Fruit fly (Drosophila melanogaster): ENCODE results near the gene brwl.

Gene brwl

dm6 chr2L:9585942-9586341, 17.3 kb downstream of the brwl start (continued):
- TF ChIP-seq CG15514 (GFP tag; optimal IDR thresholded peaks at IDR 0.05) (no peak), psq (GFP tag; optimal IDR thresholded peaks at IDR 0.05) (no peak), Dll (GFP tag; IDR thresholded peaks at IDR 0.05; ENCODE audit: partially characterized antibody) (no peak), Atf-2 (GFP tag; optimal IDR thresholded peaks at IDR 0.05) (no peak), CG4282 (GFP tag; optimal IDR thresholded peaks at IDR 0.05) (no peak), CG30403 (GFP tag; optimal IDR thresholded peaks at IDR 0.05) (no peak), CG31365 (tag; optimal IDR thresholded peaks at IDR 0.05) (no peak), cg (GFP tag; optimal IDR thresholded peaks at IDR 0.05) (no peak), CG7786 (GFP tag; optimal IDR thresholded peaks at IDR 0.05) (no peak), CG7963 (GFP tag; IDR thresholded peaks at IDR 0.05; ENCODE audit: partially characterized antibody) (no peak), CHES-1-like (GFP tag; optimal IDR thresholded peaks at IDR 0.05) (no peak), Nf-YA (GFP tag; IDR thresholded peaks at IDR 0.05) (no peak), unpg (GFP tag; optimal IDR thresholded peaks at IDR 0.05) (peak; percentile 12), CG1603 (tag; optimal IDR thresholded peaks at IDR 0.05) (no peak), danr (GFP tag; IDR thresholded peaks at IDR 0.05) (no peak), her (GFP tag; optimal IDR thresholded peaks at IDR 0.05) (no peak), gsb (GFP tag; IDR thresholded peaks at IDR 0.05) (no peak), wor (GFP tag; IDR thresholded peaks at IDR 0.05) (no peak), Dp (GFP tag; optimal IDR thresholded peaks at IDR 0.05) (no peak), CG12299 (tag; optimal IDR thresholded peaks at IDR 0.05) (no peak), unc-4 (GFP tag; IDR thresholded peaks at IDR 0.05; ENCODE audit: partially characterized antibody) (no peak), CG12942 (GFP tag; optimal IDR thresholded peaks at IDR 0.05) (no peak), Neu2 (GFP tag; optimal IDR thresholded peaks at IDR 0.05; ENCODE audit: borderline replicate concordance) (no peak), CG4404 (GFP tag; IDR thresholded peaks at IDR 0.05) (peak; percentile 32; the same call in 1 of the 2 replicates), lov (optimal IDR thresholded peaks at IDR 0.05) (no peak), lov (GFP tag; IDR thresholded peaks at IDR 0.05) (no peak), CG3163 (GFP tag; optimal IDR thresholded peaks at IDR 0.05) (no peak), lola (GFP tag; optimal IDR thresholded peaks at IDR 0.05) (peak in 1 of 3 experiments; percentile 75), vnd (GFP tag; IDR thresholded peaks at IDR 0.05; ENCODE audit: partially characterized antibody) (no peak), CG10267 (tag; optimal IDR thresholded peaks at IDR 0.05) (peak; percentile 59), chinmo (GFP tag; IDR thresholded peaks at IDR 0.05; ENCODE audit: partially characterized antibody) (no peak), rib (GFP tag; IDR thresholded peaks at IDR 0.05) (no peak), schlank (tag; optimal IDR thresholded peaks at IDR 0.05) (no peak), CG4424 (GFP tag; optimal IDR thresholded peaks at IDR 0.05) (peak; percentile 30), CG3847 (GFP tag; IDR thresholded peaks at IDR 0.05) (no peak), CG4854 (GFP tag; optimal IDR thresholded peaks at IDR 0.05) (no peak), Dad (GFP tag; optimal IDR thresholded peaks at IDR 0.05) (no peak), ap (GFP tag; IDR thresholded peaks at IDR 0.05) (no peak), ewg (GFP tag; optimal IDR thresholded peaks at IDR 0.05) (no peak), chm (GFP tag; IDR thresholded peaks at IDR 0.05) (no peak), CG10979 (tag; optimal IDR thresholded peaks at IDR 0.05) (peak; percentile 77), mld (GFP tag; IDR thresholded peaks at IDR 0.05; ENCODE audit: partially characterized antibody) (no peak), kah (GFP tag; optimal IDR thresholded peaks at IDR 0.05) (no peak), CG10462 (GFP tag; optimal IDR thresholded peaks at IDR 0.05) (no peak), CG34224 (GFP tag; IDR thresholded peaks at IDR 0.05; ENCODE audit: partially characterized antibody) (no peak), ato (GFP tag; IDR thresholded peaks at IDR 0.05; ENCODE audit: partially characterized antibody) (no peak), gsb-n (tag; optimal IDR thresholded peaks at IDR 0.05) (no peak), Dfd (GFP tag; optimal IDR thresholded peaks at IDR 0.05) (no peak), CG32772 (GFP tag; IDR thresholded peaks at IDR 0.05) (peak; percentile 32; the same call in 1 of the 2 replicates), dimm (GFP tag; IDR thresholded peaks at IDR 0.05) (no peak), shn (GFP tag; optimal IDR thresholded peaks at IDR 0.05) (no peak)
